Fruit fly (Drosophila melanogaster) Kc167 (cell line): ENCODE measurements around the gene comt.

Experiments used
- Myc ChIP-seq: fragments of >200 bp; optimal IDR thresholded peaks from 2 replicates; lab custom pipeline; 2017; ENCODE audit warnings: missing external identifiers
- Sin3A ChIP-seq: fragments of >200 bp; optimal IDR thresholded peaks from 2 replicates; lab custom pipeline; 2018; ENCODE audit warnings: missing external identifiers
- h ChIP-seq: fragments of >200 bp; optimal IDR thresholded peaks from 3 replicates; lab custom pipeline; 2018; ENCODE audit warnings: missing external identifiers
- insv ChIP-seq: fragments of >200 bp; optimal IDR thresholded peaks from 3 replicates; lab custom pipeline; 2018; ENCODE audit warnings: missing external identifiers
- psq ChIP-seq: fragments of >200 bp; optimal IDR thresholded peaks from 2 replicates; lab custom pipeline; 2017; ENCODE audit warnings: missing external identifiers
- ttk ChIP-seq: sonication (Bioruptor generic); optimal IDR thresholded peaks from 2 replicates; lab custom pipeline; 2017; ENCODE audit warnings: missing external identifiers

DNA sequence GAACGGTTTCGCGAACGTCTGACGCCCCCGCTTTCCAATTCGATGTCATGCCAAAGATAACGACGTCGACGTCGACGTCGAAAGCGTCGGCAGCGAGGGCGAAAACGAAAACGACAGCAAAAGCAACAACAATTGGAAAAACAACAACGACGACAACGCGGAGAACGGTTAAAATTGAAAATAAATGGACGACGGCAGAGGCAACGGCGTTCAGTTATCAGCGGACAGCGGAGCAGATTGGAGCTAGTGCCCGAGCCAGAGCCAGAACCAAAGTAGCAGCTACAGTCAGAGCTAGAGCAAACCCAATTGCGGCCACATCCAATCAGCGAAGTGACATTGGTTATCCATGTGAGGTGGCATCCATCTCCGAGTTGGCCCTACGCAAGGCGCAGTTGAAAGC lies 46.5 kb downstream of the comt start:
- TF ChIP-seq Sin3A (lab: Kevin White, UChicago) (no peak), psq (lab: Kevin White, UChicago) (no peak), Myc (lab: Kevin White, UChicago) (no peak), insv (lab: Kevin White, UChicago) (no peak), h (lab: Kevin White, UChicago) (no peak), ttk (lab: Kevin White, UChicago) (no peak)
